Fruit fly (Drosophila melanogaster) whole organism, embryonic: ENCODE data around the gene Kmn2.

Experiments used
- Ada2b ChIP-seq: fragments of 200-800 bp; sonication (Bioruptor generic); IDR thresholded peaks from 2 replicates; pipeline ENCODE4 v1.3.6; 2022; ENCODE audit warnings: missing biosample characterization, missing genetic modification characterization
- B-H2 ChIP-seq: fragments of 200-800 bp; sonication (Bioruptor generic); optimal IDR thresholded peaks from 2 replicates; lab custom pipeline; 2018; ENCODE audit warnings: missing biosample characterization, mild to moderate bottlenecking, missing genetic modification characterization
- BEAF-32 ChIP-seq: fragments of 200-800 bp; sonication (Bioruptor generic); optimal IDR thresholded peaks from 3 replicates; lab custom pipeline; 2017; ENCODE audit warnings: missing biosample characterization, missing genetic modification characterization, mild to moderate bottlenecking, moderate library complexity, missing genetic modification reagents
- Blimp-1 ChIP-seq: fragments of 200-800 bp; sonication (Bioruptor generic); optimal IDR thresholded peaks from 3 replicates; lab custom pipeline; 2018; ENCODE audit warnings: missing biosample characterization, missing genetic modification characterization, mild to moderate bottlenecking, moderate library complexity, missing genetic modification reagents
- CG10147 ChIP-seq: fragments of 200-800 bp; sonication (Bioruptor generic); optimal IDR thresholded peaks from 2 replicates; lab custom pipeline; 2019; ENCODE audit warnings: missing biosample characterization, mild to moderate bottlenecking, missing genetic modification characterization, moderate library complexity
- CG11560 ChIP-seq: fragments of 200-800 bp; sonication (Bioruptor generic); IDR thresholded peaks from 3 replicates; pipeline ENCODE4 v1.3.6; 2022; ENCODE audit warnings: missing biosample characterization, missing genetic modification characterization
- CG12942 ChIP-seq: fragments of 200-800 bp; sonication (Bioruptor generic); optimal IDR thresholded peaks from 3 replicates; lab custom pipeline; 2016; ENCODE audit warnings: missing biosample characterization, missing genetic modification characterization
- CG14710 ChIP-seq: fragments of 200-800 bp; sonication (Bioruptor generic); optimal IDR thresholded peaks from 3 replicates; lab custom pipeline; 2019; ENCODE audit warnings: missing biosample characterization, mild to moderate bottlenecking, missing genetic modification characterization, moderate library complexity
- CG15514 ChIP-seq: fragments of 200-800 bp; sonication (Bioruptor generic); optimal IDR thresholded peaks from 3 replicates; lab custom pipeline; 2017; ENCODE audit warnings: missing biosample characterization, missing genetic modification characterization, mild to moderate bottlenecking, moderate library complexity, missing genetic modification reagents
- CG17186 ChIP-seq: fragments of 200-800 bp; sonication (Bioruptor generic); optimal IDR thresholded peaks from 3 replicates; lab custom pipeline; 2017; ENCODE audit warnings: missing biosample characterization, missing genetic modification reagents, missing genetic modification characterization
- CG2116 ChIP-seq: fragments of 200-800 bp; sonication (Bioruptor generic); optimal IDR thresholded peaks from 3 replicates; lab custom pipeline; 2018; ENCODE audit warnings: missing biosample characterization, mild to moderate bottlenecking, missing genetic modification characterization
- CG2129 ChIP-seq: fragments of 200-800 bp; sonication (Bioruptor generic); IDR thresholded peaks from 2 replicates; pipeline ENCODE4 v1.3.6; 2022; ENCODE audit warnings: missing biosample characterization, missing genetic modification characterization; ENCODE audit not compliant: partially characterized antibody
- CG2678 ChIP-seq: fragments of 200-800 bp; sonication (Bioruptor generic); optimal IDR thresholded peaks from 3 replicates; lab custom pipeline; 2019; ENCODE audit warnings: missing biosample characterization, mild to moderate bottlenecking, missing genetic modification characterization, moderate library complexity
- CG4360 ChIP-seq: fragments of 200-800 bp; sonication (Bioruptor generic); IDR thresholded peaks from 2 replicates; pipeline ENCODE4 v1.3.6; 2022; ENCODE audit warnings: missing biosample characterization, missing genetic modification characterization
- CG4707 ChIP-seq: fragments of 200-800 bp; sonication (Bioruptor generic); optimal IDR thresholded peaks from 2 replicates; lab custom pipeline; 2018; ENCODE audit warnings: missing biosample characterization, mild to moderate bottlenecking, missing genetic modification characterization, moderate library complexity
- Chrac-16 ChIP-seq: fragments of 200-800 bp; sonication (Bioruptor generic); optimal IDR thresholded peaks from 3 replicates; lab custom pipeline; 2016; ENCODE audit warnings: missing biosample characterization, missing genetic modification characterization
- Dref ChIP-seq: fragments of 200-800 bp; sonication (Bioruptor generic); IDR thresholded peaks from 2 replicates; pipeline ENCODE4 v1.3.6; 2022; ENCODE audit warnings: missing biosample characterization, missing genetic modification characterization
- HmgD ChIP-seq: fragments of 200-800 bp; sonication (Bioruptor generic); optimal IDR thresholded peaks from 3 replicates; lab custom pipeline; 2016; ENCODE audit warnings: missing biosample characterization, missing genetic modification characterization
- Hr39 ChIP-seq: fragments of >200 bp; optimal IDR thresholded peaks from 2 replicates; lab custom pipeline; 2017
- Nf-YC ChIP-seq: fragments of 200-800 bp; optimal IDR thresholded peaks from 3 replicates; lab custom pipeline; 2019; ENCODE audit warnings: missing biosample characterization, mild to moderate bottlenecking, missing genetic modification characterization, moderate library complexity
- Sin3A ChIP-seq: fragments of >200 bp; optimal IDR thresholded peaks from 2 replicates; lab custom pipeline; 2018
- Vsx1 ChIP-seq: fragments of 200-800 bp; sonication (Bioruptor generic); optimal IDR thresholded peaks from 2 replicates; lab custom pipeline; 2017; ENCODE audit warnings: missing biosample characterization, mild to moderate bottlenecking, missing genetic modification characterization, missing genetic modification reagents
- ac ChIP-seq: fragments of 200-800 bp; sonication (Bioruptor generic); optimal IDR thresholded peaks from 3 replicates; lab custom pipeline; 2017; ENCODE audit warnings: missing biosample characterization, mild to moderate bottlenecking, missing genetic modification characterization
- al ChIP-seq: fragments of 200-800 bp; sonication (Bioruptor generic); IDR thresholded peaks from 2 replicates; pipeline ENCODE4 v1.3.6; 2022; ENCODE audit warnings: missing biosample characterization, missing genetic modification characterization
- aop ChIP-seq: fragments of 200-800 bp; sonication (Bioruptor generic); IDR thresholded peaks from 2 replicates; pipeline ENCODE4 v1.3.6; 2022; ENCODE audit warnings: missing biosample characterization, missing genetic modification characterization
- ara ChIP-seq: fragments of 200-800 bp; sonication (Bioruptor generic); IDR thresholded peaks from 2 replicates; pipeline ENCODE4 v1.3.6; 2022; ENCODE audit warnings: missing biosample characterization, missing genetic modification characterization
- bbx ChIP-seq: fragments of 200-800 bp; sonication (Bioruptor generic); IDR thresholded peaks from 2 replicates; pipeline ENCODE4 v1.3.6; 2022; ENCODE audit warnings: missing biosample characterization, missing genetic modification characterization; ENCODE audit not compliant: partially characterized antibody
- bigmax ChIP-seq: fragments of 200-800 bp; sonication (Bioruptor generic); optimal IDR thresholded peaks from 2 replicates; lab custom pipeline; 2018; ENCODE audit warnings: missing biosample characterization, mild to moderate bottlenecking, missing genetic modification characterization
- dmrt99B ChIP-seq: fragments of 200-800 bp; sonication (Bioruptor generic); optimal IDR thresholded peaks from 2 replicates; lab custom pipeline; 2018; ENCODE audit warnings: missing biosample characterization, mild to moderate bottlenecking, missing genetic modification characterization, moderate library complexity
- dpn ChIP-seq, 2 experiments: fragments of 200-800 bp; sonication (Bioruptor generic); optimal IDR thresholded peaks; 3 replicates each; lab custom pipeline; 2016; ENCODE audit warnings: missing biosample characterization in 2 of 2, missing genetic modification characterization in 2 of 2
- exex ChIP-seq: fragments of 200-800 bp; sonication (Bioruptor generic); optimal IDR thresholded peaks from 4 replicates; lab custom pipeline; 2018; ENCODE audit warnings: missing biosample characterization, mild to moderate bottlenecking, missing genetic modification characterization, moderate library complexity
- grn ChIP-seq: fragments of 200-800 bp; sonication (Bioruptor generic); optimal IDR thresholded peaks from 3 replicates; lab custom pipeline; 2017; ENCODE audit warnings: missing biosample characterization, missing genetic modification characterization
- hb ChIP-seq: fragments of 200-800 bp; sonication (Bioruptor generic); IDR thresholded peaks from 3 replicates; pipeline ENCODE4 v1.3.6; 2022; ENCODE audit warnings: missing biosample characterization, missing genetic modification characterization; ENCODE audit not compliant: partially characterized antibody
- hbn ChIP-seq: fragments of 200-800 bp; sonication (Bioruptor generic); IDR thresholded peaks from 2 replicates; pipeline ENCODE4 v1.3.6; 2022; ENCODE audit warnings: missing biosample characterization, missing genetic modification characterization; ENCODE audit not compliant: partially characterized antibody
- ind ChIP-seq: fragments of 200-800 bp; sonication (Bioruptor generic); optimal IDR thresholded peaks from 3 replicates; lab custom pipeline; 2016; ENCODE audit warnings: missing biosample characterization, missing genetic modification characterization
- inv ChIP-seq: fragments of 200-800 bp; sonication (Bioruptor generic); IDR thresholded peaks from 2 replicates; pipeline ENCODE4 v1.3.6; 2022; ENCODE audit warnings: missing biosample characterization, missing genetic modification characterization; ENCODE audit not compliant: partially characterized antibody
- knrl ChIP-seq: fragments of 200-800 bp; sonication (Bioruptor generic); IDR thresholded peaks from 3 replicates; pipeline ENCODE4 v1.3.6; 2022; ENCODE audit warnings: missing biosample characterization, missing genetic modification characterization; ENCODE audit not compliant: partially characterized antibody
- lbe ChIP-seq: fragments of 200-800 bp; sonication (Bioruptor generic); optimal IDR thresholded peaks from 2 replicates; lab custom pipeline; 2016; ENCODE audit warnings: missing biosample characterization, mild to moderate bottlenecking, missing genetic modification characterization
- mam ChIP-seq: fragments of 200-800 bp; sonication (Bioruptor generic); optimal IDR thresholded peaks from 3 replicates; lab custom pipeline; 2016; ENCODE audit warnings: missing biosample characterization, missing genetic modification characterization
- nau ChIP-seq: fragments of 200-800 bp; sonication (Bioruptor generic); optimal IDR thresholded peaks from 3 replicates; lab custom pipeline; 2017; ENCODE audit warnings: missing biosample characterization, mild to moderate bottlenecking, missing genetic modification characterization, missing genetic modification reagents
- org-1 ChIP-seq: fragments of 200-800 bp; sonication (Bioruptor generic); optimal IDR thresholded peaks from 2 replicates; lab custom pipeline; 2017; ENCODE audit warnings: missing biosample characterization, missing genetic modification characterization
- pzg ChIP-seq: fragments of 200-800 bp; sonication (Bioruptor generic); optimal IDR thresholded peaks from 3 replicates; lab custom pipeline; 2018; ENCODE audit warnings: missing biosample characterization, mild to moderate bottlenecking, missing genetic modification characterization, moderate library complexity
- ranshi ChIP-seq: fragments of 200-800 bp; sonication (Bioruptor generic); IDR thresholded peaks from 2 replicates; pipeline ENCODE4 v1.3.6; 2022; ENCODE audit warnings: missing biosample characterization, missing genetic modification characterization
- row ChIP-seq: fragments of 200-800 bp; sonication (Bioruptor generic); IDR thresholded peaks from 3 replicates; pipeline ENCODE4 v1.3.6; 2022; ENCODE audit warnings: missing biosample characterization, missing genetic modification characterization
- run ChIP-seq: fragments of 200-800 bp; sonication (Bioruptor generic); optimal IDR thresholded peaks from 3 replicates; lab custom pipeline; 2018; ENCODE audit warnings: missing biosample characterization, mild to moderate bottlenecking, missing genetic modification characterization
- sd ChIP-seq: fragments of 200-800 bp; sonication (Bioruptor generic); optimal IDR thresholded peaks from 3 replicates; lab custom pipeline; 2018; ENCODE audit warnings: missing biosample characterization, mild to moderate bottlenecking, missing genetic modification characterization, moderate library complexity
- slbo ChIP-seq: fragments of 200-800 bp; sonication (Bioruptor generic); IDR thresholded peaks from 2 replicates; pipeline ENCODE4 v1.3.6; 2022; ENCODE audit warnings: missing biosample characterization, missing genetic modification characterization
- stwl ChIP-seq: fragments of 200-800 bp; sonication (Bioruptor generic); optimal IDR thresholded peaks from 3 replicates; lab custom pipeline; 2018; ENCODE audit warnings: missing biosample characterization, mild to moderate bottlenecking, missing genetic modification characterization, moderate library complexity
- tna ChIP-seq: fragments of 200-800 bp; sonication (Bioruptor generic); IDR thresholded peaks from 2 replicates; pipeline ENCODE4 v1.3.6; 2022; ENCODE audit warnings: missing biosample characterization, missing genetic modification characterization; ENCODE audit not compliant: partially characterized antibody

The Kmn2 gene

dm6 chr3R:8030151-8030899 lies 29.2 kb upstream of the Kmn2 start, which contains the start of the genes CG10903 and CG2747 (continued):
- peak; percentile 79 for TF ChIP-seq sd
- peak; percentile 66 for TF ChIP-seq knrl
- TF ChIP-seq CG15514 (GFP tag; lab: Kevin White, UChicago) = peak; percentile 94
- TF ChIP-seq exex (tag; lab: Kevin White, UChicago) = peak; percentile 39
- TF ChIP-seq CG17186 (GFP tag; lab: Kevin White, UChicago) = peak; percentile 56
- peak; percentile 23; the same call in 1 of the 3 replicates for TF ChIP-seq row
- TF ChIP-seq CG4707 (GFP tag; lab: Kevin White, UChicago) = no peak
- no peak for TF ChIP-seq slbo (GFP tag; lab: Robert Waterston, UW)
- peak; percentile 67 for TF ChIP-seq pzg (GFP tag; lab: Kevin White, UChicago)
- TF ChIP-seq CG10147 (GFP tag; lab: Kevin White, UChicago) = peak; percentile 50
- peak; percentile 5 for TF ChIP-seq B-H2 (GFP tag; lab: Kevin White, UChicago)
- TF ChIP-seq HmgD (GFP tag; lab: Kevin White, UChicago) = no peak
- no peak for TF ChIP-seq Hr39
- TF ChIP-seq CG2116 (GFP tag; lab: Kevin White, UChicago) = peak; percentile 61
- TF ChIP-seq run (tag; lab: Kevin White, UChicago) = no peak
- no peak for TF ChIP-seq ac (GFP tag; lab: Kevin White, UChicago)
- peak; percentile 62 for TF ChIP-seq bbx (GFP tag; lab: Robert Waterston, UW)
- TF ChIP-seq BEAF-32 = peak; percentile 80
- no peak for TF ChIP-seq CG11560 (tag; lab: Robert Waterston, UW)
- no peak for TF ChIP-seq ind
- TF ChIP-seq Ada2b (GFP tag; lab: Robert Waterston, UW) = no peak
- peak; percentile 60 for TF ChIP-seq Sin3A
- TF ChIP-seq tna = peak; percentile 35
- peak; percentile 74 for TF ChIP-seq CG4360 (GFP tag; lab: Robert Waterston, UW)
- TF ChIP-seq org-1 (GFP tag; lab: Kevin White, UChicago) = no peak
- no peak for TF ChIP-seq Chrac-16 (GFP tag; lab: Kevin White, UChicago)
- no peak for TF ChIP-seq dmrt99B
- peak; percentile 28 for TF ChIP-seq nau
- TF ChIP-seq CG2678 (tag; lab: Kevin White, UChicago) = peak; percentile 17
- TF ChIP-seq Vsx1 = peak; percentile 77
- TF ChIP-seq mam (GFP tag; lab: Kevin White, UChicago) = no peak
- TF ChIP-seq grn (GFP tag; lab: Kevin White, UChicago) = no peak
- TF ChIP-seq Dref (GFP tag; lab: Robert Waterston, UW) = peak; percentile 68
- TF ChIP-seq Blimp-1 (GFP tag; lab: Kevin White, UChicago) = peak; percentile 61
- TF ChIP-seq hbn = peak; percentile 65
- TF ChIP-seq bigmax (GFP tag; lab: Kevin White, UChicago) = no peak
- peak; percentile 43 for TF ChIP-seq Nf-YC
- no peak for TF ChIP-seq ara (GFP tag; lab: Robert Waterston, UW)
- TF ChIP-seq aop (GFP tag; lab: Robert Waterston, UW) = no peak
- TF ChIP-seq CG14710 = peak; percentile 27
- TF ChIP-seq inv (GFP tag; lab: Robert Waterston, UW) = peak; percentile 53; the same call in 1 of the 2 replicates
- TF ChIP-seq dpn (GFP tag; optimal IDR thresholded peaks at IDR 0.05; lab: Kevin White, UChicago) = peak in 1 of 2 experiments; percentile 10
- no peak for TF ChIP-seq al (GFP tag; lab: Robert Waterston, UW)
- TF ChIP-seq CG2129 (GFP tag; lab: Robert Waterston, UW) = no peak; the same call in 1 of the 2 replicates
- 0 out of 3 replicates have a peak, but pooled peaks have one; percentile 37 for TF ChIP-seq hb (GFP tag; lab: Robert Waterston, UW)
- no peak for TF ChIP-seq CG12942
- no peak for TF ChIP-seq lbe (GFP tag; lab: Kevin White, UChicago)
- no peak for TF ChIP-seq ranshi (GFP tag; lab: Robert Waterston, UW)
- peak; percentile 22 for TF ChIP-seq stwl (tag; lab: Kevin White, UChicago)
